Worm (Caenorhabditis elegans) whole organism, midembryonic: ENCODE data around the gene Y38E10A.28.
"Not testable (repeated sequence)": the region's sequence is repeated elsewhere in the genome, so short reads cannot be mapped to it uniquely, and the experiment has no call there.

Experiments
- T22C8.4 ChIP-seq: fragments of 200-800 bp; sonication (Bioruptor generic); IDR thresholded peaks from 2 replicates; pipeline ENCODE4 v1.3.6; 2022; ENCODE audit warnings: missing genetic modification characterization, missing compliant biosample characterization
- cog-1 ChIP-seq: sonication (generic microtip); optimal IDR thresholded peaks from 2 replicates; lab custom pipeline; 2016; ENCODE audit warnings: missing genetic modification characterization, missing compliant biosample characterization
- flt-1 ChIP-seq: fragments of 200-800 bp; sonication (Bioruptor generic); IDR thresholded peaks from 2 replicates; pipeline ENCODE4 v1.3.6; 2022; ENCODE audit warnings: missing genetic modification characterization, missing compliant biosample characterization
- klf-2 ChIP-seq: fragments of 200-800 bp; sonication (Bioruptor generic); conservative IDR thresholded peaks from 2 replicates; pipeline ENCODE4 v1.3.6; 2022; ENCODE audit warnings: missing genetic modification reagents, missing genetic modification characterization, missing compliant biosample characterization
- med-1 ChIP-seq: sonication (generic microtip); optimal IDR thresholded peaks from 2 replicates; lab custom pipeline; 2017; ENCODE audit warnings: missing genetic modification characterization, mild to moderate bottlenecking, missing compliant biosample characterization, antibody characterized with exemption, missing genetic modification reagents; ENCODE audit not compliant: insufficient read depth
- ref-1 ChIP-seq: fragments of 200-800 bp; sonication (Bioruptor generic); conservative IDR thresholded peaks from 2 replicates; pipeline ENCODE4 v1.3.6; 2022; ENCODE audit warnings: missing genetic modification reagents, missing genetic modification characterization, missing compliant biosample characterization
- tab-1 ChIP-seq: fragments of 200-800 bp; sonication (Bioruptor generic); IDR thresholded peaks from 2 replicates; pipeline ENCODE4 v1.3.6; 2022; ENCODE audit warnings: missing genetic modification characterization, missing compliant biosample characterization
- ztf-23 ChIP-seq: fragments of 200-800 bp; sonication (Bioruptor generic); IDR thresholded peaks from 2 replicates; pipeline ENCODE4 v1.3.6; 2022; ENCODE audit warnings: missing genetic modification reagents, missing genetic modification characterization, missing compliant biosample characterization
- ztf-29 ChIP-seq: fragments of 200-800 bp; sonication (Bioruptor generic); IDR thresholded peaks from 2 replicates; pipeline ENCODE4 v1.3.6; 2022; ENCODE audit warnings: missing genetic modification reagents, missing genetic modification characterization, missing compliant biosample characterization

The Y38E10A.28 gene

ce11 chrII:12617586-12617985 is 11.9 kb upstream of the Y38E10A.28 start, which contains the start of gene nspe-3:
nspe-3 (plus strand) TSS chrII:12617886.
- TF ChIP-seq T22C8.4 (GFP tag; lab: Robert Waterston, UW) (no peak), ref-1 (GFP tag; lab: Robert Waterston, UW) (no peak), cog-1 (no peak), klf-2 (GFP tag; lab: Robert Waterston, UW) (no peak)

ce11 chrII:12619288-12619687 is 10.2 kb upstream of the Y38E10A.28 start, which contains the start of gene nspe-2:
nspe-2 (minus strand) TSS chrII:12619388.
- TF ChIP-seq T22C8.4 (GFP tag; lab: Robert Waterston, UW) (no peak), klf-2 (GFP tag; lab: Robert Waterston, UW) (no peak), ztf-29 (GFP tag; lab: Robert Waterston, UW) (no peak), tab-1 (GFP tag; lab: Robert Waterston, UW) (no peak), ref-1 (GFP tag; lab: Robert Waterston, UW) (no peak)

- no peak for TF ChIP-seq med-1
- TF ChIP-seq cog-1, result no peak
- TF ChIP-seq T22C8.4 (GFP tag; lab: Robert Waterston, UW), result no peak
- TF ChIP-seq flt-1, result no peak
- no peak for TF ChIP-seq klf-2 (GFP tag; lab: Robert Waterston, UW)
- no peak for TF ChIP-seq tab-1 (GFP tag; lab: Robert Waterston, UW)
- no peak for TF ChIP-seq ztf-29 (GFP tag; lab: Robert Waterston, UW)
- no peak for TF ChIP-seq ztf-23 (GFP tag; lab: Robert Waterston, UW)
- TF ChIP-seq ref-1 (GFP tag; lab: Robert Waterston, UW), result no peak
Observed at ce11 chrII:12620764-12621163, 8.7 kb upstream of the Y38E10A.28 start, which contains the start of gene nspe-1. nspe-1 (minus strand) TSS chrII:12620864.

ce11 chrII:12621908-12622566 is 7.5 kb upstream of the Y38E10A.28 start, which contains the start of gene nspe-8:
nspe-8 (minus strand) TSS chrII:12621958.
- TF ChIP-seq flt-1 (no peak), ztf-23 (GFP tag; lab: Robert Waterston, UW) (no peak), ref-1 (GFP tag; lab: Robert Waterston, UW) (no peak), T22C8.4 (GFP tag; lab: Robert Waterston, UW) (no peak), ztf-29 (GFP tag; lab: Robert Waterston, UW) (no peak), tab-1 (GFP tag; lab: Robert Waterston, UW) (no peak), med-1 (no peak), klf-2 (GFP tag; lab: Robert Waterston, UW) (no peak), cog-1 (no peak)

ce11 chrII:12622843-12623242 is 6.6 kb upstream of the Y38E10A.28 start:
- TF ChIP-seq ztf-29 (GFP tag; lab: Robert Waterston, UW) (no peak), klf-2 (GFP tag; lab: Robert Waterston, UW) (no peak), ref-1 (GFP tag; lab: Robert Waterston, UW) (no peak), med-1 (no peak), T22C8.4 (GFP tag; lab: Robert Waterston, UW) (no peak), cog-1 (no peak), tab-1 (GFP tag; lab: Robert Waterston, UW) (no peak), ztf-23 (GFP tag; lab: Robert Waterston, UW) (no peak), flt-1 (no peak)

ce11 chrII:12624433-12624832 is 5.1 kb upstream of the Y38E10A.28 start, which contains the start of gene Y38E10A.14:
Y38E10A.14 (minus strand) TSS chrII:12624533.
- TF ChIP-seq ref-1 (GFP tag; lab: Robert Waterston, UW); T22C8.4 (GFP tag; lab: Robert Waterston, UW); med-1: not testable (repeated sequence)

ce11 chrII:12625673-12626072 is 3.8 kb upstream of the Y38E10A.28 start:
- TF ChIP-seq ztf-29 (GFP tag; lab: Robert Waterston, UW) (no peak), tab-1 (GFP tag; lab: Robert Waterston, UW) (no peak)

- TF ChIP-seq klf-2 (GFP tag; lab: Robert Waterston, UW), result no peak
- no peak for TF ChIP-seq tab-1 (GFP tag; lab: Robert Waterston, UW)
- TF ChIP-seq med-1, result no peak
- TF ChIP-seq ztf-23 (GFP tag; lab: Robert Waterston, UW), result no peak
- no peak for TF ChIP-seq flt-1
- TF ChIP-seq ref-1 (GFP tag; lab: Robert Waterston, UW), result no peak
- no peak for TF ChIP-seq cog-1
- TF ChIP-seq ztf-29 (GFP tag; lab: Robert Waterston, UW), result no peak
- no peak for TF ChIP-seq T22C8.4 (GFP tag; lab: Robert Waterston, UW)
Observed at ce11 chrII:12626120-12626624, 3.3 kb upstream of the Y38E10A.28 start.

- TF ChIP-seq klf-2 (GFP tag; lab: Robert Waterston, UW) (no peak), tab-1 (GFP tag; lab: Robert Waterston, UW) (no peak), flt-1 (no peak), cog-1 (no peak), ref-1 (GFP tag; lab: Robert Waterston, UW) (no peak), T22C8.4 (GFP tag; lab: Robert Waterston, UW) (no peak), ztf-23 (GFP tag; lab: Robert Waterston, UW) (no peak), med-1 (no peak), ztf-29 (GFP tag; lab: Robert Waterston, UW) (no peak)
Observed at ce11 chrII:12626887-12627286, 2.6 kb upstream of the Y38E10A.28 start, which contains the start of gene nspe-7. nspe-7 (plus strand) TSS chrII:12627187.

ce11 chrII:12628566-12628965 is 921 bp upstream of the Y38E10A.28 start, which contains the start of gene nspe-5:
nspe-5 (plus strand) TSS chrII:12628866.
- TF ChIP-seq ref-1 (GFP tag; lab: Robert Waterston, UW) (no peak), klf-2 (GFP tag; lab: Robert Waterston, UW) (no peak), med-1 (no peak), flt-1 (no peak), ztf-23 (GFP tag; lab: Robert Waterston, UW) (no peak), cog-1 (no peak), T22C8.4 (GFP tag; lab: Robert Waterston, UW) (no peak), tab-1 (GFP tag; lab: Robert Waterston, UW) (no peak), ztf-29 (GFP tag; lab: Robert Waterston, UW) (no peak)
